Fruit fly (Drosophila melanogaster): ENCODE results near the gene CG43155.

CG43155 gene

dm6 chrX:11492916-11493590, 33.5 kb downstream of the CG43155 start, which contains the start of gene Drak (continued):
- TF ChIP-seq ro (GFP tag; IDR thresholded peaks at IDR 0.05) (no peak), CG6854 (GFP tag; optimal IDR thresholded peaks at IDR 0.05) (peak; percentile 4), CG12391 (tag; optimal IDR thresholded peaks at IDR 0.05) (peak; percentile 1), exex (tag; optimal IDR thresholded peaks at IDR 0.05) (peak; percentile 23), MBD-R2 (GFP tag; IDR thresholded peaks at IDR 0.05) (no peak), HLHmδ (GFP tag; optimal IDR thresholded peaks at IDR 0.05) (no peak), CG18619 (GFP tag; optimal IDR thresholded peaks at IDR 0.05) (no peak), Ets65A (GFP tag) (peak; percentile 63), Deaf1 (tag; optimal IDR thresholded peaks at IDR 0.05) (peak; percentile 28), CG15696 (tag; optimal IDR thresholded peaks at IDR 0.05) (no peak), Dad (GFP tag; optimal IDR thresholded peaks at IDR 0.05) (peak; percentile 5), C15 (GFP tag; IDR thresholded peaks at IDR 0.05) (no peak), Sry-δ (GFP tag; optimal IDR thresholded peaks at IDR 0.05) (peak; percentile 39), sens (GFP tag) (peak; percentile 61), Oli (tag; optimal IDR thresholded peaks at IDR 0.05) (no peak), Ets97D (GFP tag; optimal IDR thresholded peaks at IDR 0.05) (peak; percentile 48), CG17568 (GFP tag; optimal IDR thresholded peaks at IDR 0.05) (peak; percentile 25), Nf-YC (tag; optimal IDR thresholded peaks at IDR 0.05) (peak; percentile 20), CG17186 (GFP tag; optimal IDR thresholded peaks at IDR 0.05) (peak; percentile 58), sqz (GFP tag; optimal IDR thresholded peaks at IDR 0.05) (peak; percentile 63), danr (GFP tag; IDR thresholded peaks at IDR 0.05) (no peak), trem (tag; optimal IDR thresholded peaks at IDR 0.05) (peak; percentile 17), Xbp1 (GFP tag; optimal IDR thresholded peaks at IDR 0.05) (no peak), CG43689 (GFP tag; IDR thresholded peaks at IDR 0.05) (no peak), CG42726 (GFP tag; IDR thresholded peaks at IDR 0.05; ENCODE audit: partially characterized antibody) (no peak), CG2116 (GFP tag; optimal IDR thresholded peaks at IDR 0.05) (peak; percentile 52), dimm (GFP tag; IDR thresholded peaks at IDR 0.05) (no peak), crol (GFP tag; IDR thresholded peaks at IDR 0.05) (no peak), CG12659 (GFP tag; optimal IDR thresholded peaks at IDR 0.05) (peak; percentile 67), bsh (GFP tag; optimal IDR thresholded peaks at IDR 0.05) (no peak), nerfin-1 (tag; optimal IDR thresholded peaks at IDR 0.05) (peak; percentile 36), CG8290 (GFP tag; optimal IDR thresholded peaks at IDR 0.05) (no peak), CG8290 (tag; optimal IDR thresholded peaks at IDR 0.05) (peak in 1 of 2 experiments; percentile 40), cato (GFP tag; optimal IDR thresholded peaks at IDR 0.05; ENCODE audit: borderline replicate concordance) (no peak), hb (GFP tag; IDR thresholded peaks at IDR 0.05; ENCODE audit: partially characterized antibody) (no peak), cas (GFP tag; IDR thresholded peaks at IDR 0.05) (no peak), nom (GFP tag; optimal IDR thresholded peaks at IDR 0.05) (peak; percentile 31), otp (GFP tag; IDR thresholded peaks at IDR 0.05) (no peak), D (optimal IDR thresholded peaks at IDR 0.05) (no peak), D (GFP tag; optimal IDR thresholded peaks at IDR 0.05) (no peak), CG8765 (GFP tag; IDR thresholded peaks at IDR 0.05) (no peak), dysf (GFP tag; IDR thresholded peaks at IDR 0.05) (no peak), CG10979 (tag; optimal IDR thresholded peaks at IDR 0.05) (no peak), Sin3A (optimal IDR thresholded peaks at IDR 0.05) (peak; percentile 82), her (GFP tag; optimal IDR thresholded peaks at IDR 0.05) (peak; percentile 12), Hand (GFP tag; optimal IDR thresholded peaks at IDR 0.05) (peak; percentile 24), CG34422 (GFP tag; IDR thresholded peaks at IDR 0.05) (no peak), CG15479 (GFP tag; optimal IDR thresholded peaks at IDR 0.05) (peak; percentile 39), GATAe (GFP tag; conservative IDR thresholded peaks at IDR 0.05) (no peak), CG3995 (GFP tag; optimal IDR thresholded peaks at IDR 0.05) (no peak), zfh2 (GFP tag; optimal IDR thresholded peaks at IDR 0.05) (no peak)
